Fruit fly (Drosophila melanogaster) whole organism, embryonic: ENCODE results near the gene HP5.

Source experiments
- CG10147 ChIP-seq: fragments of 200-800 bp; sonication (Bioruptor generic); optimal IDR thresholded peaks from 2 replicates; lab custom pipeline; 2019; ENCODE audit warnings: missing biosample characterization, mild to moderate bottlenecking, missing genetic modification characterization, moderate library complexity
- CG1024 ChIP-seq: fragments of 200-800 bp; sonication (Bioruptor generic); IDR thresholded peaks from 2 replicates; pipeline ENCODE4 v1.3.6; 2022; ENCODE audit warnings: missing biosample characterization, missing genetic modification characterization
- CG10366 ChIP-seq: fragments of 200-800 bp; sonication (Bioruptor generic); IDR thresholded peaks from 2 replicates; pipeline ENCODE4 v1.3.6; 2022; ENCODE audit warnings: missing biosample characterization, missing genetic modification characterization
- CG10431 ChIP-seq: fragments of 200-800 bp; sonication (Bioruptor generic); optimal IDR thresholded peaks from 3 replicates; lab custom pipeline; 2018; ENCODE audit warnings: missing biosample characterization, mild to moderate bottlenecking, missing genetic modification characterization
- CG11093 ChIP-seq: fragments of 200-800 bp; sonication (Bioruptor generic); IDR thresholded peaks from 3 replicates; pipeline ENCODE4 v1.3.6; 2022; ENCODE audit warnings: missing biosample characterization, missing genetic modification characterization
- CG17361 ChIP-seq: fragments of 200-800 bp; sonication (Bioruptor generic); IDR thresholded peaks from 3 replicates; pipeline ENCODE4 v1.3.6; 2022; ENCODE audit warnings: missing biosample characterization, missing genetic modification characterization
- CG31224 ChIP-seq: fragments of 200-800 bp; sonication (Bioruptor generic); IDR thresholded peaks from 2 replicates; pipeline ENCODE4 v1.3.6; 2022; ENCODE audit warnings: missing biosample characterization, missing genetic modification characterization
- CG32767 ChIP-seq: fragments of 200-800 bp; sonication (Bioruptor generic); IDR thresholded peaks from 2 replicates; pipeline ENCODE4 v1.3.6; 2022; ENCODE audit warnings: missing biosample characterization, missing genetic modification characterization
- CG33213 ChIP-seq: fragments of 200-800 bp; sonication (Bioruptor generic); optimal IDR thresholded peaks from 3 replicates; lab custom pipeline; 2016; ENCODE audit warnings: missing biosample characterization, missing genetic modification characterization
- CG42726 ChIP-seq: fragments of 200-800 bp; sonication (Bioruptor generic); IDR thresholded peaks from 2 replicates; pipeline ENCODE4 v1.3.6; 2022; ENCODE audit warnings: missing biosample characterization, missing genetic modification characterization; ENCODE audit not compliant: partially characterized antibody
- CG4282 ChIP-seq: fragments of 200-800 bp; sonication (Bioruptor generic); optimal IDR thresholded peaks from 2 replicates; lab custom pipeline; 2016; ENCODE audit warnings: missing biosample characterization, missing genetic modification characterization
- CG4617 ChIP-seq: fragments of 200-800 bp; sonication (Bioruptor generic); optimal IDR thresholded peaks from 3 replicates; lab custom pipeline; 2016; ENCODE audit warnings: missing biosample characterization, missing genetic modification characterization, borderline replicate concordance
- CG6272 ChIP-seq: fragments of 200-800 bp; sonication (Bioruptor generic); IDR thresholded peaks from 2 replicates; pipeline ENCODE4 v1.3.6; 2022; ENCODE audit warnings: missing biosample characterization, missing genetic modification characterization
- CG8388 ChIP-seq: fragments of 200-800 bp; sonication (Bioruptor generic); optimal IDR thresholded peaks from 2 replicates; lab custom pipeline; 2019; ENCODE audit warnings: missing biosample characterization, mild to moderate bottlenecking, missing genetic modification characterization, moderate library complexity
- CoRest ChIP-seq: fragments of 200-800 bp; sonication (Bioruptor generic); optimal IDR thresholded peaks from 3 replicates; lab custom pipeline; 2018; ENCODE audit warnings: missing biosample characterization, mild to moderate bottlenecking, missing genetic modification characterization, moderate library complexity
- ERR ChIP-seq: fragments of 200-800 bp; sonication (Bioruptor generic); optimal IDR thresholded peaks from 2 replicates; lab custom pipeline; 2016; ENCODE audit warnings: missing biosample characterization, missing genetic modification characterization
- Elba2 ChIP-seq: fragments of 200-800 bp; sonication (Bioruptor generic); optimal IDR thresholded peaks from 3 replicates; lab custom pipeline; 2016; ENCODE audit warnings: missing biosample characterization, missing genetic modification characterization
- Hand ChIP-seq: fragments of 200-800 bp; sonication (Bioruptor generic); optimal IDR thresholded peaks from 2 replicates; lab custom pipeline; 2017; ENCODE audit warnings: mild to moderate bottlenecking, missing biosample characterization, missing genetic modification reagents, missing genetic modification characterization
- Hey ChIP-seq: fragments of 200-800 bp; sonication (Bioruptor generic); optimal IDR thresholded peaks from 3 replicates; lab custom pipeline; 2018; ENCODE audit warnings: missing biosample characterization, mild to moderate bottlenecking, missing genetic modification characterization
- HmgD ChIP-seq: fragments of 200-800 bp; sonication (Bioruptor generic); optimal IDR thresholded peaks from 3 replicates; lab custom pipeline; 2016; ENCODE audit warnings: missing biosample characterization, missing genetic modification characterization
- HmgZ ChIP-seq: fragments of 200-800 bp; sonication (Bioruptor generic); optimal IDR thresholded peaks from 2 replicates; lab custom pipeline; 2018; ENCODE audit warnings: missing biosample characterization, mild to moderate bottlenecking, missing genetic modification characterization
- Jarid2 ChIP-seq: fragments of 200-800 bp; sonication (Bioruptor generic); optimal IDR thresholded peaks from 3 replicates; lab custom pipeline; 2017; ENCODE audit warnings: mild to moderate bottlenecking, missing biosample characterization, missing genetic modification reagents, missing genetic modification characterization
- MBD-R2 ChIP-seq: fragments of 200-800 bp; sonication (Bioruptor generic); IDR thresholded peaks from 2 replicates; pipeline ENCODE4 v1.3.6; 2022; ENCODE audit warnings: missing biosample characterization, missing genetic modification characterization
- Myb ChIP-seq: fragments of 200-800 bp; sonication (Bioruptor generic); optimal IDR thresholded peaks from 2 replicates; lab custom pipeline; 2016; ENCODE audit warnings: missing biosample characterization, missing genetic modification characterization
- Tbp ChIP-seq: fragments of >200 bp; optimal IDR thresholded peaks from 2 replicates; lab custom pipeline; 2018; ENCODE audit warnings: missing biosample characterization, missing genetic modification characterization
- bbx ChIP-seq: fragments of 200-800 bp; sonication (Bioruptor generic); IDR thresholded peaks from 2 replicates; pipeline ENCODE4 v1.3.6; 2022; ENCODE audit warnings: missing biosample characterization, missing genetic modification characterization; ENCODE audit not compliant: partially characterized antibody
- btn ChIP-seq: fragments of 200-800 bp; sonication (Bioruptor generic); optimal IDR thresholded peaks from 2 replicates; lab custom pipeline; 2016; ENCODE audit warnings: missing biosample characterization, missing genetic modification characterization
- dimm ChIP-seq: fragments of 200-800 bp; sonication (Bioruptor generic); IDR thresholded peaks from 2 replicates; pipeline ENCODE4 v1.3.6; 2022; ENCODE audit warnings: missing biosample characterization, missing genetic modification characterization
- disco-r ChIP-seq: fragments of 200-800 bp; sonication (Bioruptor generic); optimal IDR thresholded peaks from 2 replicates; lab custom pipeline; 2016; ENCODE audit warnings: missing biosample characterization, missing genetic modification characterization
- ewg ChIP-seq: fragments of 200-800 bp; sonication (Bioruptor generic); optimal IDR thresholded peaks from 3 replicates; lab custom pipeline; 2017; ENCODE audit warnings: mild to moderate bottlenecking, missing biosample characterization, missing genetic modification reagents, missing genetic modification characterization
- ftz-f1 ChIP-seq: fragments of 200-800 bp; sonication (Bioruptor generic); optimal IDR thresholded peaks from 2 replicates; lab custom pipeline; 2016; ENCODE audit warnings: missing biosample characterization, missing genetic modification characterization
- grn ChIP-seq: fragments of 200-800 bp; sonication (Bioruptor generic); optimal IDR thresholded peaks from 3 replicates; lab custom pipeline; 2017; ENCODE audit warnings: missing biosample characterization, missing genetic modification characterization
- hth ChIP-seq: fragments of >200 bp; optimal IDR thresholded peaks from 2 replicates; lab custom pipeline; 2017; ENCODE audit warnings: inconsistent platforms
- kah ChIP-seq: fragments of 200-800 bp; sonication (Bioruptor generic); optimal IDR thresholded peaks from 2 replicates; lab custom pipeline; 2018; ENCODE audit warnings: missing biosample characterization, mild to moderate bottlenecking, missing genetic modification characterization
- kay ChIP-seq: fragments of 200-800 bp; sonication (Bioruptor generic); optimal IDR thresholded peaks from 2 replicates; lab custom pipeline; 2016; ENCODE audit warnings: missing biosample characterization, missing genetic modification characterization
- lilli ChIP-seq: fragments of 200-800 bp; sonication (Bioruptor generic); optimal IDR thresholded peaks from 3 replicates; lab custom pipeline; 2016; ENCODE audit warnings: missing biosample characterization, missing genetic modification characterization
- nerfin-2 ChIP-seq: fragments of 200-800 bp; sonication (Bioruptor generic); IDR thresholded peaks from 2 replicates; pipeline ENCODE4 v1.3.6; 2022; ENCODE audit warnings: missing biosample characterization, missing genetic modification characterization; ENCODE audit not compliant: partially characterized antibody
- org-1 ChIP-seq: fragments of 200-800 bp; sonication (Bioruptor generic); optimal IDR thresholded peaks from 2 replicates; lab custom pipeline; 2017; ENCODE audit warnings: missing biosample characterization, missing genetic modification characterization
- pum ChIP-seq: fragments of 200-800 bp; sonication (Bioruptor generic); optimal IDR thresholded peaks from 2 replicates; lab custom pipeline; 2016; ENCODE audit warnings: missing biosample characterization, missing genetic modification characterization
- repo ChIP-seq: fragments of 200-800 bp; sonication (Bioruptor generic); optimal IDR thresholded peaks from 2 replicates; lab custom pipeline; 2016; ENCODE audit warnings: missing biosample characterization, missing genetic modification characterization
- run ChIP-seq: fragments of 200-800 bp; sonication (Bioruptor generic); optimal IDR thresholded peaks from 3 replicates; lab custom pipeline; 2018; ENCODE audit warnings: missing biosample characterization, mild to moderate bottlenecking, missing genetic modification characterization
- sc ChIP-seq, 3 experiments: fragments of >200 bp in 2 of 3; fragments of 200-800 bp in 1 of 3; sonication (Bioruptor generic) in 1 of 3; optimal IDR thresholded peaks; 2 replicates in 2 of 3; 3 replicates in 1 of 3; lab custom pipeline; 2017; ENCODE audit warnings: mild to moderate bottlenecking in 1 of 3, missing biosample characterization in 1 of 3, missing genetic modification characterization in 1 of 3, missing genetic modification reagents in 1 of 3
- sens-2 ChIP-seq: fragments of 200-800 bp; sonication (Bioruptor generic); IDR thresholded peaks from 2 replicates; pipeline ENCODE4 v1.3.6; 2022; ENCODE audit warnings: missing biosample characterization, missing genetic modification characterization
- shn ChIP-seq: fragments of 200-800 bp; sonication (Bioruptor generic); optimal IDR thresholded peaks from 3 replicates; lab custom pipeline; 2016; ENCODE audit warnings: missing biosample characterization, missing genetic modification characterization
- sna ChIP-seq: fragments of 200-800 bp; sonication (Bioruptor generic); IDR thresholded peaks from 2 replicates; pipeline ENCODE4 v1.3.6; 2022; ENCODE audit warnings: missing biosample characterization, missing genetic modification characterization; ENCODE audit not compliant: partially characterized antibody
- stwl ChIP-seq: fragments of 200-800 bp; sonication (Bioruptor generic); optimal IDR thresholded peaks from 3 replicates; lab custom pipeline; 2018; ENCODE audit warnings: missing biosample characterization, mild to moderate bottlenecking, missing genetic modification characterization, moderate library complexity
- sug ChIP-seq: fragments of 200-800 bp; optimal IDR thresholded peaks from 2 replicates; lab custom pipeline; 2019; ENCODE audit warnings: missing biosample characterization, mild to moderate bottlenecking, missing genetic modification characterization, moderate library complexity
- tio ChIP-seq: fragments of 200-800 bp; sonication (Bioruptor generic); optimal IDR thresholded peaks from 2 replicates; lab custom pipeline; 2017; ENCODE audit warnings: missing biosample characterization, missing genetic modification characterization, inconsistent platforms
- tll ChIP-seq, 2 experiments: fragments of 200-800 bp in 1 of 2; fragments of >200 bp in 1 of 2; sonication (Bioruptor generic) in 1 of 2; optimal IDR thresholded peaks; 2 replicates each; lab custom pipeline; 2017 to 2019; ENCODE audit warnings: missing biosample characterization in 2 of 2, missing genetic modification characterization in 2 of 2, mild to moderate bottlenecking in 1 of 2, moderate library complexity in 1 of 2
- tna ChIP-seq: fragments of 200-800 bp; sonication (Bioruptor generic); IDR thresholded peaks from 2 replicates; pipeline ENCODE4 v1.3.6; 2022; ENCODE audit warnings: missing biosample characterization, missing genetic modification characterization; ENCODE audit not compliant: partially characterized antibody

HP5 gene

dm6 chrX:11494731-11495277, 40.2 kb downstream of the HP5 start (continued):
- no peak for TF ChIP-seq ftz-f1 (GFP tag; lab: Kevin White, UChicago)
- peak; percentile 20 for TF ChIP-seq CG10147 (GFP tag; lab: Kevin White, UChicago)
- peak; percentile 78 for TF ChIP-seq shn (GFP tag; lab: Kevin White, UChicago)
- TF ChIP-seq CG4617 (GFP tag; lab: Kevin White, UChicago): peak; percentile 48
- no peak for TF ChIP-seq CG42726 (GFP tag; lab: Robert Waterston, UW)
- TF ChIP-seq Hey (tag; lab: Kevin White, UChicago): no peak
- TF ChIP-seq org-1: peak; percentile 69
- TF ChIP-seq HmgD: no peak
- no peak for TF ChIP-seq tna (GFP tag; lab: Robert Waterston, UW)
- no peak for TF ChIP-seq tll (GFP tag; optimal IDR thresholded peaks at IDR 0.05; lab: Kevin White, UChicago)
- TF ChIP-seq CG4282 (GFP tag; lab: Kevin White, UChicago): peak; percentile 89
- TF ChIP-seq bbx (GFP tag; lab: Robert Waterston, UW): no peak
- TF ChIP-seq sna (GFP tag; lab: Robert Waterston, UW): no peak
- no peak for TF ChIP-seq stwl
- peak; percentile 82 for TF ChIP-seq CoRest
- TF ChIP-seq CG31224 (GFP tag; lab: Robert Waterston, UW): no peak
- TF ChIP-seq kah (GFP tag; lab: Kevin White, UChicago): peak; percentile 45
- peak; percentile 30 for TF ChIP-seq disco-r
- peak; percentile 62 for TF ChIP-seq lilli (GFP tag; lab: Kevin White, UChicago)
- no peak for TF ChIP-seq nerfin-2 (GFP tag; lab: Robert Waterston, UW)
- peak; percentile 78 for TF ChIP-seq pum (GFP tag; lab: Kevin White, UChicago)
- 0 out of 2 replicates have a peak, but pooled peaks have one; percentile 34 for TF ChIP-seq CG10366 (GFP tag; lab: Robert Waterston, UW)
- TF ChIP-seq Hand (GFP tag; lab: Kevin White, UChicago): no peak
- TF ChIP-seq CG11093 (GFP tag; lab: Robert Waterston, UW): 0 out of 3 replicates have a peak, but pooled peaks have one; percentile 14
- peak; percentile 18 for TF ChIP-seq CG33213 (GFP tag; lab: Kevin White, UChicago)
- peak; percentile 83 for TF ChIP-seq CG8388 (GFP tag; lab: Kevin White, UChicago)
- TF ChIP-seq sens-2 (GFP tag; lab: Robert Waterston, UW): no peak; the same call in 1 of the 2 replicates
- peak; percentile 27 for TF ChIP-seq Jarid2 (GFP tag; lab: Kevin White, UChicago)
- TF ChIP-seq grn (GFP tag; lab: Kevin White, UChicago): no peak
- no peak for TF ChIP-seq Elba2 (GFP tag; lab: Kevin White, UChicago)
- TF ChIP-seq Myb (GFP tag; lab: Kevin White, UChicago): peak; percentile 9
- TF ChIP-seq MBD-R2 (GFP tag; lab: Robert Waterston, UW): no peak
- TF ChIP-seq ERR (GFP tag; lab: Kevin White, UChicago): no peak
- TF ChIP-seq run (tag; lab: Kevin White, UChicago): peak; percentile 37
- peak; percentile 53 for TF ChIP-seq btn (GFP tag; lab: Kevin White, UChicago)
- TF ChIP-seq HmgZ: no peak
- TF ChIP-seq Tbp (GFP tag; lab: Kevin White, UChicago): no peak
- peak; percentile 51 for TF ChIP-seq CG10431
- TF ChIP-seq CG17361 (GFP tag; lab: Robert Waterston, UW): peak; percentile 90
- no peak for TF ChIP-seq CG1024 (GFP tag; lab: Robert Waterston, UW)
- TF ChIP-seq CG32767 (GFP tag; lab: Robert Waterston, UW): peak; percentile 65; the same call in 1 of the 2 replicates
- peak; percentile 60 for TF ChIP-seq ewg (GFP tag; lab: Kevin White, UChicago)
- TF ChIP-seq kay (GFP tag; lab: Kevin White, UChicago): peak; percentile 33
- no peak for TF ChIP-seq sug (tag; lab: Kevin White, UChicago)
- peak; percentile 71 for TF ChIP-seq tio
- TF ChIP-seq hth: no peak
- TF ChIP-seq sc (optimal IDR thresholded peaks at IDR 0.05; lab: Kevin White, UChicago): no peak
- TF ChIP-seq sc (GFP tag; optimal IDR thresholded peaks at IDR 0.05; lab: Kevin White, UChicago): peak; percentile 70
- no peak for TF ChIP-seq dimm (GFP tag; lab: Robert Waterston, UW)
- TF ChIP-seq repo (GFP tag; lab: Kevin White, UChicago): peak; percentile 54
- no peak for TF ChIP-seq CG6272 (GFP tag; lab: Robert Waterston, UW)
